Fruit fly (Drosophila melanogaster) Kc167 (cell line): ENCODE data around the gene CG10973.

Experiments
- Sin3A ChIP-seq: fragments of >200 bp; optimal IDR thresholded peaks from 2 replicates; lab custom pipeline; 2018; ENCODE audit warnings: missing external identifiers
- h ChIP-seq: fragments of >200 bp; optimal IDR thresholded peaks from 3 replicates; lab custom pipeline; 2018; ENCODE audit warnings: missing external identifiers

DNA sequence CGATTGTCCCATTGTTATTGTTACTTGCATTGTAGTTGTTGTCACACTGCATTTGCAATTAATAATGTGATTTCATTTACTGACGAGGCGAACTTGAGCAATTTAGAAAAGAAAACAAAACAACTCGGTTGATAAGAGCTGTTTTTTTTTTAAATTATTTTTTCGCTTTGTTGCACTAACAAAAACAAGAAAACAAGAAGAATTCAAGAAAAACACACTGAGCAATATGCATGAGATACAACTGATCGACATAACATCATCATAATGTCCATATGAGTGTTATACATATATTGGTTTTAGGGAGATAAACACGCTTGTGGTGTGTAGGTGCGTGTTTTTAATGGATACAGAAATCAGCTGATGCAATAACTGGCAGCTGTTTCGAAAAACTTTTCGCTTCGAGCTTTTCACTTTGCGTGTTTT is 47.9 kb upstream of the CG10973 start:
- TF ChIP-seq Sin3A (lab: Kevin White, UChicago) (no peak), h (no peak)
